Fruit fly (Drosophila melanogaster) whole organism, embryonic: Measurements from ENCODE around the gene CG6431.

ENCODE experiments used
- Ada2b ChIP-seq: fragments of 200-800 bp; sonication (Bioruptor generic); IDR thresholded peaks from 2 replicates; pipeline ENCODE4 v1.3.6; 2022; ENCODE audit warnings: missing biosample characterization, missing genetic modification characterization
- Aef1 ChIP-seq: fragments of 200-800 bp; sonication (Bioruptor generic); IDR thresholded peaks from 3 replicates; pipeline ENCODE4 v1.3.6; 2022; ENCODE audit warnings: missing biosample characterization, missing genetic modification characterization
- BEAF-32 ChIP-seq: fragments of 200-800 bp; sonication (Bioruptor generic); optimal IDR thresholded peaks from 3 replicates; lab custom pipeline; 2017; ENCODE audit warnings: missing biosample characterization, missing genetic modification characterization, mild to moderate bottlenecking, moderate library complexity, missing genetic modification reagents
- CG10274 ChIP-seq: fragments of 200-800 bp; sonication (Bioruptor generic); optimal IDR thresholded peaks from 3 replicates; lab custom pipeline; 2017; ENCODE audit warnings: missing biosample characterization, mild to moderate bottlenecking, missing genetic modification characterization
- CG12071 ChIP-seq: fragments of 200-800 bp; sonication (Bioruptor generic); optimal IDR thresholded peaks from 3 replicates; lab custom pipeline; 2018; ENCODE audit warnings: missing biosample characterization, mild to moderate bottlenecking, missing genetic modification characterization
- CG12219 ChIP-seq: fragments of 200-800 bp; sonication (Bioruptor generic); optimal IDR thresholded peaks from 3 replicates; lab custom pipeline; 2018; ENCODE audit warnings: missing biosample characterization, mild to moderate bottlenecking, missing genetic modification characterization
- CG18476 ChIP-seq: fragments of 200-800 bp; sonication (Bioruptor generic); optimal IDR thresholded peaks from 2 replicates; lab custom pipeline; 2016; ENCODE audit warnings: missing biosample characterization, mild to moderate bottlenecking, missing genetic modification characterization
- CG18619 ChIP-seq: fragments of 200-800 bp; sonication (Bioruptor generic); optimal IDR thresholded peaks from 3 replicates; lab custom pipeline; 2017; ENCODE audit warnings: missing biosample characterization, mild to moderate bottlenecking, missing genetic modification characterization
- CG32767 ChIP-seq: fragments of 200-800 bp; sonication (Bioruptor generic); IDR thresholded peaks from 2 replicates; pipeline ENCODE4 v1.3.6; 2022; ENCODE audit warnings: missing biosample characterization, missing genetic modification characterization
- CG3281 ChIP-seq: fragments of 200-800 bp; sonication (Bioruptor generic); optimal IDR thresholded peaks from 3 replicates; lab custom pipeline; 2017; ENCODE audit warnings: missing biosample characterization, mild to moderate bottlenecking, missing genetic modification characterization
- CG4328 ChIP-seq: fragments of 200-800 bp; sonication (Bioruptor generic); optimal IDR thresholded peaks from 3 replicates; lab custom pipeline; 2017; ENCODE audit warnings: missing biosample characterization, missing genetic modification reagents, missing genetic modification characterization
- CG4404 ChIP-seq: fragments of 200-800 bp; sonication (Bioruptor generic); IDR thresholded peaks from 2 replicates; pipeline ENCODE4 v1.3.6; 2022; ENCODE audit warnings: missing biosample characterization, missing genetic modification characterization
- CG6791 ChIP-seq: fragments of 200-800 bp; sonication (Bioruptor generic); IDR thresholded peaks from 3 replicates; pipeline ENCODE4 v1.3.6; 2022; ENCODE audit warnings: missing biosample characterization, missing genetic modification characterization; ENCODE audit not compliant: partially characterized antibody
- CG7987 ChIP-seq: fragments of 200-800 bp; sonication (Bioruptor generic); optimal IDR thresholded peaks from 2 replicates; lab custom pipeline; 2018; ENCODE audit warnings: missing biosample characterization, mild to moderate bottlenecking, missing genetic modification characterization, moderate library complexity
- CG9215 ChIP-seq: fragments of 200-800 bp; sonication (Bioruptor generic); IDR thresholded peaks from 2 replicates; pipeline ENCODE4 v1.3.6; 2022; ENCODE audit warnings: missing biosample characterization, missing genetic modification characterization
- Dref ChIP-seq: fragments of 200-800 bp; sonication (Bioruptor generic); IDR thresholded peaks from 2 replicates; pipeline ENCODE4 v1.3.6; 2022; ENCODE audit warnings: missing biosample characterization, missing genetic modification characterization
- E2f2 ChIP-seq: fragments of 200-800 bp; sonication (Bioruptor generic); IDR thresholded peaks from 2 replicates; pipeline ENCODE4 v1.3.6; 2022; ENCODE audit warnings: missing biosample characterization, missing genetic modification characterization
- ERR ChIP-seq: fragments of 200-800 bp; sonication (Bioruptor generic); optimal IDR thresholded peaks from 2 replicates; lab custom pipeline; 2016; ENCODE audit warnings: missing biosample characterization, missing genetic modification characterization
- HmgD ChIP-seq: fragments of 200-800 bp; sonication (Bioruptor generic); optimal IDR thresholded peaks from 3 replicates; lab custom pipeline; 2016; ENCODE audit warnings: missing biosample characterization, missing genetic modification characterization
- Lhr ChIP-seq: fragments of 200-800 bp; sonication (Bioruptor generic); optimal IDR thresholded peaks from 3 replicates; lab custom pipeline; 2017; ENCODE audit warnings: mild to moderate bottlenecking, missing biosample characterization, missing genetic modification reagents, missing genetic modification characterization
- Lim3 ChIP-seq: fragments of 200-800 bp; sonication (Bioruptor generic); IDR thresholded peaks from 2 replicates; pipeline ENCODE4 v1.3.6; 2022; ENCODE audit warnings: missing biosample characterization, missing genetic modification characterization
- NC2β ChIP-seq: fragments of 200-800 bp; sonication (Bioruptor generic); optimal IDR thresholded peaks from 2 replicates; lab custom pipeline; 2016; ENCODE audit warnings: missing biosample characterization, missing genetic modification characterization
- NK7.1 ChIP-seq: fragments of 200-800 bp; sonication (Bioruptor generic); optimal IDR thresholded peaks from 3 replicates; lab custom pipeline; 2016; ENCODE audit warnings: missing biosample characterization, missing genetic modification characterization
- Nf-YA ChIP-seq: fragments of 200-800 bp; sonication (Bioruptor generic); IDR thresholded peaks from 2 replicates; pipeline ENCODE4 v1.3.6; 2022; ENCODE audit warnings: missing biosample characterization, missing genetic modification characterization
- Nf-YB ChIP-seq: fragments of 200-800 bp; sonication (Bioruptor generic); optimal IDR thresholded peaks from 3 replicates; lab custom pipeline; 2019; ENCODE audit warnings: missing biosample characterization, mild to moderate bottlenecking, missing genetic modification characterization, moderate library complexity
- Six4 ChIP-seq: fragments of 200-800 bp; sonication (Bioruptor generic); optimal IDR thresholded peaks from 2 replicates; lab custom pipeline; 2016; ENCODE audit warnings: missing biosample characterization, missing genetic modification characterization
- Sox100B ChIP-seq: fragments of 200-800 bp; sonication (Bioruptor generic); optimal IDR thresholded peaks from 3 replicates; lab custom pipeline; 2018; ENCODE audit warnings: missing biosample characterization, mild to moderate bottlenecking, missing genetic modification characterization
- Sox102F ChIP-seq: fragments of 200-800 bp; sonication (Bioruptor generic); optimal IDR thresholded peaks from 2 replicates; lab custom pipeline; 2018; ENCODE audit warnings: missing biosample characterization, mild to moderate bottlenecking, missing genetic modification characterization, moderate library complexity
- Spps ChIP-seq: fragments of 200-800 bp; sonication (Bioruptor generic); optimal IDR thresholded peaks from 2 replicates; lab custom pipeline; 2018; ENCODE audit warnings: missing biosample characterization, mild to moderate bottlenecking, missing genetic modification characterization
- Tbp ChIP-seq: fragments of >200 bp; optimal IDR thresholded peaks from 2 replicates; lab custom pipeline; 2018; ENCODE audit warnings: missing biosample characterization, missing genetic modification characterization
- Xbp1 ChIP-seq: fragments of 200-800 bp; sonication (Bioruptor generic); optimal IDR thresholded peaks from 3 replicates; lab custom pipeline; 2016; ENCODE audit warnings: missing biosample characterization, mild to moderate bottlenecking, missing genetic modification characterization
- ap ChIP-seq: fragments of 200-800 bp; sonication (Bioruptor generic); IDR thresholded peaks from 2 replicates; pipeline ENCODE4 v1.3.6; 2022; ENCODE audit warnings: missing biosample characterization, missing genetic modification characterization
- br ChIP-seq: fragments of >200 bp; optimal IDR thresholded peaks from 2 replicates; lab custom pipeline; 2017
- cato ChIP-seq: fragments of 200-800 bp; sonication (Bioruptor generic); optimal IDR thresholded peaks from 2 replicates; lab custom pipeline; 2016; ENCODE audit warnings: missing biosample characterization, missing genetic modification characterization, borderline replicate concordance
- chif ChIP-seq, 2 experiments: fragments of 200-800 bp; sonication (Bioruptor generic); optimal IDR thresholded peaks; 3 replicates each; lab custom pipeline; 2016; ENCODE audit warnings: missing biosample characterization in 2 of 2, missing genetic modification characterization in 2 of 2
- croc ChIP-seq: fragments of 200-800 bp; sonication (Bioruptor generic); conservative IDR thresholded peaks from 3 replicates; pipeline ENCODE4 v1.3.6; 2022; ENCODE audit warnings: missing biosample characterization, missing genetic modification characterization
- crp ChIP-seq, 2 experiments: fragments of 200-800 bp; sonication (Bioruptor generic); optimal IDR thresholded peaks; 2 replicates in 1 of 2; 3 replicates in 1 of 2; lab custom pipeline; 2017; ENCODE audit warnings: missing biosample characterization in 2 of 2, missing genetic modification characterization in 2 of 2, mild to moderate bottlenecking in 1 of 2, moderate library complexity in 1 of 2
- dan ChIP-seq: fragments of 200-800 bp; sonication (Bioruptor generic); IDR thresholded peaks from 2 replicates; pipeline ENCODE4 v1.3.6; 2022; ENCODE audit warnings: missing biosample characterization, missing genetic modification characterization
- fd3F ChIP-seq: fragments of 200-800 bp; sonication (Bioruptor generic); optimal IDR thresholded peaks from 2 replicates; lab custom pipeline; 2018; ENCODE audit warnings: missing biosample characterization, mild to moderate bottlenecking, missing genetic modification characterization, moderate library complexity
- fu2 ChIP-seq: fragments of 200-800 bp; sonication (Bioruptor generic); optimal IDR thresholded peaks from 2 replicates; lab custom pipeline; 2016; ENCODE audit warnings: missing biosample characterization, missing genetic modification characterization
- gsb ChIP-seq: fragments of 200-800 bp; sonication (Bioruptor generic); IDR thresholded peaks from 2 replicates; pipeline ENCODE4 v1.3.6; 2022; ENCODE audit warnings: missing biosample characterization, missing genetic modification characterization
- her ChIP-seq: fragments of 200-800 bp; sonication (Bioruptor generic); optimal IDR thresholded peaks from 2 replicates; lab custom pipeline; 2016; ENCODE audit warnings: missing biosample characterization, missing genetic modification characterization
- org-1 ChIP-seq: fragments of 200-800 bp; sonication (Bioruptor generic); optimal IDR thresholded peaks from 2 replicates; lab custom pipeline; 2017; ENCODE audit warnings: missing biosample characterization, missing genetic modification characterization
- prd ChIP-seq, 3 experiments: fragments of >200 bp in 2 of 3; fragments of 200-800 bp in 1 of 3; sonication (Bioruptor generic) in 1 of 3; optimal IDR thresholded peaks in 2 of 3; IDR thresholded peaks in 1 of 3; 2 replicates in 2 of 3; 3 replicates in 1 of 3; pipeline versions ENCODE4 v1.3.6 to Lab custom; 2017 to 2022; ENCODE audit warnings: missing biosample characterization in 1 of 3, missing genetic modification characterization in 1 of 3
- salm ChIP-seq: fragments of 200-800 bp; sonication (Bioruptor generic); optimal IDR thresholded peaks from 2 replicates; lab custom pipeline; 2018; ENCODE audit warnings: missing biosample characterization, mild to moderate bottlenecking, missing genetic modification characterization
- sd ChIP-seq: fragments of 200-800 bp; sonication (Bioruptor generic); optimal IDR thresholded peaks from 3 replicates; lab custom pipeline; 2018; ENCODE audit warnings: missing biosample characterization, mild to moderate bottlenecking, missing genetic modification characterization, moderate library complexity
- sens ChIP-seq: fragments of 200-800 bp; sonication (Bioruptor generic); peaks from one replicate; lab custom pipeline; 2016; ENCODE audit warnings: missing biosample characterization, missing genetic modification characterization
- slou ChIP-seq: fragments of 200-800 bp; sonication (Bioruptor generic); optimal IDR thresholded peaks from 3 replicates; lab custom pipeline; 2016; ENCODE audit warnings: missing biosample characterization, missing genetic modification characterization
- wek ChIP-seq: fragments of 200-800 bp; sonication (Bioruptor generic); optimal IDR thresholded peaks from 3 replicates; lab custom pipeline; 2018; ENCODE audit warnings: missing biosample characterization, mild to moderate bottlenecking, missing genetic modification characterization, moderate library complexity
- z ChIP-seq: fragments of 200-800 bp; sonication (Bioruptor generic); IDR thresholded peaks from 3 replicates; pipeline ENCODE4 v1.3.6; 2022; ENCODE audit warnings: missing biosample characterization, missing genetic modification characterization
- zen ChIP-seq: fragments of 200-800 bp; sonication (Bioruptor generic); optimal IDR thresholded peaks from 3 replicates; lab custom pipeline; 2018; ENCODE audit warnings: missing biosample characterization, mild to moderate bottlenecking, missing genetic modification characterization, moderate library complexity
- zen2 ChIP-seq: fragments of 200-800 bp; sonication (Bioruptor generic); IDR thresholded peaks from 3 replicates; pipeline ENCODE4 v1.3.6; 2022; ENCODE audit warnings: missing biosample characterization, missing genetic modification characterization; ENCODE audit not compliant: partially characterized antibody

Gene CG6431

DNA sequence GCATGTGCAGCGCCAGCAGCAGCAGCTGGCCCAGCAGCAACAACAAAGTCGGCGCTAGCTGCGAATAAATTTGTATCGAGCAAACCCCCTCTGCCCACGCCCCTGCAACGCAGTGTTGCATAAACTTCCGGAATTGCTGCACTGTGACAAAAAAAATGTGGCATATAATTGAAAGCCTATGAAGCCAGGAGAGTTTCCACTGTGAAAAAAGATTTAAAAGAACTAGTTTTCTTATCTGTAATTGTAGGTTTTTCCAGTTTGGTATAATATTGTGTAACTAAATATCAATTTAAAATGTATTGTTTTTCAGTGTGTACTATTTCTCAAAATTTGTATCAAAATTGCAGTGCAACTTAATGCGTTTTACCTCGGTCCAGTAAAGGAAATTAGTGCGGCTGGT is 24.2 kb downstream of the CG6431 start (continued):
- TF ChIP-seq wek (GFP tag; lab: Kevin White, UChicago) (no peak), sd (tag; lab: Kevin White, UChicago) (no peak), CG7987 (GFP tag; lab: Kevin White, UChicago) (no peak), Dref (GFP tag; lab: Robert Waterston, UW) (no peak), salm (tag; lab: Kevin White, UChicago) (no peak), CG6791 (GFP tag; lab: Robert Waterston, UW) (no peak), chif (GFP tag; optimal IDR thresholded peaks at IDR 0.05; lab: Kevin White, UChicago) (no peak), CG10274 (GFP tag; lab: Kevin White, UChicago) (no peak), her (GFP tag; lab: Kevin White, UChicago) (no peak), dan (GFP tag; lab: Robert Waterston, UW) (no peak), zen (tag; lab: Kevin White, UChicago) (no peak), gsb (no peak), Sox102F (peak; percentile 32), Nf-YB (GFP tag; lab: Kevin White, UChicago) (no peak), br (no peak), CG18619 (no peak), org-1 (GFP tag; lab: Kevin White, UChicago) (no peak), Nf-YA (GFP tag; lab: Robert Waterston, UW) (no peak), fd3F (GFP tag; lab: Kevin White, UChicago) (no peak), CG12071 (no peak), sens (GFP tag; lab: Kevin White, UChicago) (peak; percentile 75), Spps (tag; lab: Kevin White, UChicago) (no peak), E2f2 (no peak), crp (GFP tag; optimal IDR thresholded peaks at IDR 0.05; lab: Kevin White, UChicago) (no peak), Ada2b (GFP tag; lab: Robert Waterston, UW) (no peak; the same call in 1 of the 2 replicates), CG4328 (GFP tag; lab: Kevin White, UChicago) (no peak), Lim3 (GFP tag; lab: Robert Waterston, UW) (no peak), CG12219 (no peak), HmgD (GFP tag; lab: Kevin White, UChicago) (no peak), ap (GFP tag; lab: Robert Waterston, UW) (0 out of 2 replicates have a peak, but pooled peaks have one; percentile 8), prd (optimal IDR thresholded peaks at IDR 0.05; lab: Kevin White, UChicago) (no peak), prd (GFP tag; IDR thresholded peaks at IDR 0.05; lab: Robert Waterston, UW) (peak; percentile 34; the same call in 2 of the 3 replicates), CG9215 (GFP tag; lab: Robert Waterston, UW) (no peak), Lhr (GFP tag; lab: Kevin White, UChicago) (no peak), fu2 (GFP tag; lab: Kevin White, UChicago) (no peak), slou (GFP tag; lab: Kevin White, UChicago) (no peak), NK7.1 (GFP tag; lab: Kevin White, UChicago) (no peak), Xbp1 (peak; percentile 16), CG3281 (GFP tag; lab: Kevin White, UChicago) (no peak), CG32767 (GFP tag; lab: Robert Waterston, UW) (no peak), z (no peak), croc (no peak), Aef1 (GFP tag; lab: Robert Waterston, UW) (no peak), BEAF-32 (GFP tag; lab: Kevin White, UChicago) (no peak), CG4404 (GFP tag; lab: Robert Waterston, UW) (no peak), Six4 (no peak), ERR (no peak), Sox100B (GFP tag; lab: Kevin White, UChicago) (no peak), CG18476 (GFP tag; lab: Kevin White, UChicago) (no peak), zen2 (GFP tag; lab: Robert Waterston, UW) (no peak), cato (GFP tag; lab: Kevin White, UChicago) (no peak), Tbp (GFP tag; lab: Kevin White, UChicago) (no peak), NC2β (no peak)
